Worm (Caenorhabditis elegans) whole organism, L2 larva: Measurements from ENCODE around the gene pqn-71.

ENCODE experiments used
- C34F6.9 ChIP-seq: fragments of 150-350 bp; optimal IDR thresholded peaks from 2 replicates; lab custom pipeline; 2014; ENCODE audit warnings: missing biosample characterization, missing genetic modification characterization
- F13H6.1 ChIP-seq: sonication (generic microtip); optimal IDR thresholded peaks from 2 replicates; lab custom pipeline; 2016; ENCODE audit warnings: missing genetic modification characterization, missing compliant biosample characterization
- R02D3.7 ChIP-seq: fragments of 150-350 bp; optimal IDR thresholded peaks from 2 replicates; lab custom pipeline; 2014; ENCODE audit warnings: missing biosample characterization, missing genetic modification characterization
- Y55F3AM.14 ChIP-seq: fragments of 200-800 bp; sonication (Bioruptor generic); optimal IDR thresholded peaks from 2 replicates; lab custom pipeline; 2018; ENCODE audit warnings: mild to moderate bottlenecking, missing genetic modification characterization, missing compliant biosample characterization
- ZK546.5 ChIP-seq: sonication (generic microtip); optimal IDR thresholded peaks from 2 replicates; lab custom pipeline; 2017; ENCODE audit warnings: missing biosample characterization, missing genetic modification characterization
- aly-2 ChIP-seq: fragments of 150-350 bp; optimal IDR thresholded peaks from 2 replicates; lab custom pipeline; 2014; ENCODE audit warnings: missing biosample characterization, missing genetic modification characterization
- ama-1 ChIP-seq: fragments of 150-350 bp; optimal IDR thresholded peaks from 2 replicates; lab custom pipeline; 2018; ENCODE audit warnings: inconsistent platforms
- blmp-1 ChIP-seq: sonication (generic microtip); optimal IDR thresholded peaks from 2 replicates; lab custom pipeline; 2017; ENCODE audit warnings: missing genetic modification characterization, mild to moderate bottlenecking, missing compliant biosample characterization, antibody characterized with exemption, moderate library complexity; ENCODE audit not compliant: insufficient read depth
- ceh-82 ChIP-seq: fragments of 150-350 bp; optimal IDR thresholded peaks from 2 replicates; lab custom pipeline; 2014; ENCODE audit warnings: missing biosample characterization, missing genetic modification characterization
- crh-2 ChIP-seq: sonication (generic microtip); optimal IDR thresholded peaks from 2 replicates; lab custom pipeline; 2017; ENCODE audit warnings: missing biosample characterization, missing genetic modification characterization
- dmd-4 ChIP-seq: sonication (generic microtip); optimal IDR thresholded peaks from 2 replicates; lab custom pipeline; 2017; ENCODE audit warnings: missing biosample characterization, missing genetic modification characterization
- egl-27 ChIP-seq: sonication (generic microtip); optimal IDR thresholded peaks from 3 replicates; lab custom pipeline; 2017; ENCODE audit warnings: missing biosample characterization, missing genetic modification reagents, missing genetic modification characterization
- elt-1 ChIP-seq: fragments of 150-350 bp; optimal IDR thresholded peaks from 2 replicates; lab custom pipeline; 2014; ENCODE audit warnings: missing biosample characterization, missing genetic modification characterization
- fos-1 ChIP-seq: fragments of 150-350 bp; optimal IDR thresholded peaks from 2 replicates; lab custom pipeline; 2014; ENCODE audit warnings: missing biosample characterization, missing genetic modification characterization
- gmeb-1 ChIP-seq: fragments of 150-350 bp; optimal IDR thresholded peaks from 2 replicates; lab custom pipeline; 2014; ENCODE audit warnings: missing biosample characterization, missing genetic modification characterization
- lin-39 ChIP-seq: fragments of 150-350 bp; optimal IDR thresholded peaks from 2 replicates; lab custom pipeline; 2014; ENCODE audit warnings: missing biosample characterization, missing genetic modification reagents, missing genetic modification characterization
- lsy-2 ChIP-seq, 2 experiments: fragments of 150-350 bp in 1 of 2; sonication (generic microtip) in 1 of 2; optimal IDR thresholded peaks; 2 replicates each; lab custom pipeline; 2014 to 2017; ENCODE audit warnings: missing biosample characterization in 2 of 2, missing genetic modification characterization in 2 of 2
- mab-5 ChIP-seq: fragments of 150-350 bp; optimal IDR thresholded peaks from 2 replicates; lab custom pipeline; 2014; ENCODE audit warnings: missing biosample characterization, missing genetic modification characterization
- mdl-1 ChIP-seq, 2 experiments: fragments of 150-350 bp in 1 of 2; sonication (generic microtip) in 1 of 2; optimal IDR thresholded peaks; 2 replicates each; lab custom pipeline; 2017; ENCODE audit warnings: missing biosample characterization in 2 of 2, missing genetic modification characterization in 2 of 2
- nhr-11 ChIP-seq: fragments of 150-350 bp; optimal IDR thresholded peaks from 2 replicates; lab custom pipeline; 2014; ENCODE audit warnings: missing biosample characterization, missing genetic modification characterization
- nhr-23 ChIP-seq: fragments of 150-350 bp; optimal IDR thresholded peaks from 2 replicates; lab custom pipeline; 2014; ENCODE audit warnings: missing biosample characterization, missing genetic modification reagents, missing genetic modification characterization
- nhr-6 ChIP-seq: fragments of 150-350 bp; optimal IDR thresholded peaks from 2 replicates; lab custom pipeline; 2014; ENCODE audit warnings: missing biosample characterization, missing genetic modification characterization
- peb-1 ChIP-seq: fragments of 150-350 bp; optimal IDR thresholded peaks from 2 replicates; lab custom pipeline; 2014; ENCODE audit warnings: missing biosample characterization, missing genetic modification characterization
- skn-1 ChIP-seq: sonication (generic microtip); optimal IDR thresholded peaks from 2 replicates; lab custom pipeline; 2017; ENCODE audit warnings: missing biosample characterization, missing genetic modification characterization
- sma-9 ChIP-seq, 2 experiments: fragments of 150-350 bp in 1 of 2; sonication (generic microtip) in 1 of 2; optimal IDR thresholded peaks; 2 replicates each; lab custom pipeline; 2014 to 2016; ENCODE audit warnings: missing genetic modification characterization in 2 of 2, mild to moderate bottlenecking in 1 of 2, missing biosample characterization in 1 of 2, missing compliant biosample characterization in 1 of 2, missing genetic modification reagents in 1 of 2, moderate library complexity in 1 of 2
- snpc-4 ChIP-seq: fragments of 150-350 bp; optimal IDR thresholded peaks from 2 replicates; lab custom pipeline; 2014; ENCODE audit warnings: missing biosample characterization, missing genetic modification characterization
- unc-39 ChIP-seq: fragments of 150-350 bp; optimal IDR thresholded peaks from 2 replicates; lab custom pipeline; 2014; ENCODE audit warnings: missing biosample characterization, missing genetic modification characterization
- unc-62 ChIP-seq: fragments of 150-350 bp; optimal IDR thresholded peaks from 2 replicates; lab custom pipeline; 2014; ENCODE audit warnings: missing biosample characterization, missing genetic modification reagents, missing genetic modification characterization
- zag-1 ChIP-seq: fragments of 150-350 bp; optimal IDR thresholded peaks from 2 replicates; lab custom pipeline; 2014; ENCODE audit warnings: missing biosample characterization, missing genetic modification characterization
- ztf-1 ChIP-seq: fragments of 200-800 bp; sonication (Bioruptor generic); conservative IDR thresholded peaks from 2 replicates; pipeline ENCODE4 v1.3.6; 2022; ENCODE audit warnings: missing genetic modification characterization, missing compliant biosample characterization
- ztf-4 ChIP-seq: fragments of 150-350 bp; optimal IDR thresholded peaks from 2 replicates; lab custom pipeline; 2014; ENCODE audit warnings: missing biosample characterization, missing genetic modification characterization

Gene pqn-71

ce11 chrV:15479107-15479506 lies 13.6 kb downstream of the pqn-71 start:
- TF ChIP-seq fos-1 (tag; lab: Kevin White, UChicago): peak; percentile 56
- TF ChIP-seq skn-1 (tag; lab: Kevin White, UChicago): no peak
- no peak for TF ChIP-seq snpc-4 (tag; lab: Kevin White, UChicago)
- TF ChIP-seq ama-1 (lab: Kevin White, UChicago): no peak
- no peak for TF ChIP-seq nhr-6 (tag; lab: Kevin White, UChicago)
- no peak for TF ChIP-seq zag-1 (tag; lab: Kevin White, UChicago)
- no peak for TF ChIP-seq ZK546.5 (tag; lab: Kevin White, UChicago)
- TF ChIP-seq mab-5: no peak
- no peak for TF ChIP-seq ztf-4 (tag; lab: Kevin White, UChicago)
- peak; percentile 15 for TF ChIP-seq sma-9 (GFP tag; optimal IDR thresholded peaks at IDR 0.05; lab: Kevin White, UChicago)
- TF ChIP-seq sma-9 (tag; optimal IDR thresholded peaks at IDR 0.05; lab: Kevin White, UChicago): no peak
- no peak for TF ChIP-seq Y55F3AM.14 (GFP tag; lab: Kevin White, UChicago)
- TF ChIP-seq egl-27 (tag; lab: Kevin White, UChicago): no peak
- no peak for TF ChIP-seq unc-62 (GFP tag; lab: Kevin White, UChicago)
- TF ChIP-seq C34F6.9 (tag; lab: Kevin White, UChicago): no peak
- TF ChIP-seq dmd-4 (tag; lab: Kevin White, UChicago): no peak
- no peak for TF ChIP-seq peb-1
- TF ChIP-seq F13H6.1 (tag; lab: Kevin White, UChicago): no peak

DNA sequence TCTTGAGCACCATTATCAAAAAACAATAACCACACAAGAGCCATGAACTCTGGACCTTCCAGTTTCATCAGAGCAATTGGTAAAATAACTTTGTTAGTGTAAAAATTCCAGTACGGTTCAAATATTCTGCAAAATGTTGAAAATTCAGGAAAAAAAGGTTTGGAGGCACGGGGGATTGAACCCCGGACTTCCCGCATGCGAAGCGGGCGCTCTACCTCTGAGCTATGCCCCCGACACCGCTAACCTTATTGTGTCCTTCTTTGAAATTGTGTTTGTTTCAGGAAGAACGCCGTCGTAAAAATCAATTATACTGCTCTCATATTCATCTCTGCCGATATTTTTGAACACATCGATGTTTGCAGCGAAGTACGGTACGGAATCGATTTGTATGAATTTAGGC lies 14.3 kb downstream of the pqn-71 start:
- TF ChIP-seq crh-2 (tag; lab: Kevin White, UChicago) (no peak), aly-2 (tag; lab: Kevin White, UChicago) (no peak), ztf-1 (GFP tag; lab: Robert Waterston, UW) (no peak), nhr-23 (tag; lab: Kevin White, UChicago) (no peak), peb-1 (no peak), lsy-2 (tag; optimal IDR thresholded peaks at IDR 0.05; lab: Kevin White, UChicago) (no peak), snpc-4 (tag; lab: Kevin White, UChicago) (no peak), mdl-1 (tag; optimal IDR thresholded peaks at IDR 0.05; lab: Kevin White, UChicago) (no peak), F13H6.1 (tag; lab: Kevin White, UChicago) (no peak), dmd-4 (tag; lab: Kevin White, UChicago) (no peak), nhr-11 (tag; lab: Kevin White, UChicago) (no peak), R02D3.7 (tag; lab: Kevin White, UChicago) (no peak), gmeb-1 (no peak)
- TF ChIP-seq, all 48 proteins: peak for 0

DNA sequence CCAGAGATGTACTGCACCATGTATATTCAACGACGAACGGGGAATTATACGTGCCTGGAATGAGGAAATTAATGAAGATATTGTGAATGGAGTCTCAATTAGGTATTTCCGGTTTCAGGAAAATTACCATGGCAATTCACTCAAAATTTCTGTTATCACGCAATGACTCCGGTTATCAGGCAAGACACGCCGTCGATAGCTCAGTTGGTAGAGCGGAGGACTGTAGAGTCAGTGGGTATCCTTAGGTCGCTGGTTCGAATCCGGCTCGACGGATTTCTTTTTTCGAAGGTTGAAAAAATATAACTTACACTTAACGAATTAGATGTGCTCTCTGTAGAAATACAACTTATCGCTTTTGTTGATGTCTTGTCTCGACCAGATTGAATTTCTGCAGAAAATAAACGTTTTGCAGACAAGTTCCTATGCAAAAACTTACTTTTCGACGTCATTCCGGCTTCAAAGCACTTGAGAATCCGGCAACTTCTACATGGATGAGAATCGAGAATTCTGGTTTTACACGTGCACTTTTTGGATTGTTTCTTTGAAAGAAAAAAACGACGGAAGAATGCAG lies 15.1 kb downstream of the pqn-71 start:
- TF ChIP-seq lin-39: no peak
- TF ChIP-seq dmd-4 (tag; lab: Kevin White, UChicago): no peak
- no peak for TF ChIP-seq unc-62 (GFP tag; lab: Kevin White, UChicago)
- no peak for TF ChIP-seq ztf-4 (tag; lab: Kevin White, UChicago)
- TF ChIP-seq nhr-6 (tag; lab: Kevin White, UChicago): no peak
- TF ChIP-seq mab-5: no peak
- TF ChIP-seq nhr-23 (tag; lab: Kevin White, UChicago): no peak
- TF ChIP-seq snpc-4 (tag; lab: Kevin White, UChicago): no peak
- TF ChIP-seq, all 48 proteins: peak for 0

DNA sequence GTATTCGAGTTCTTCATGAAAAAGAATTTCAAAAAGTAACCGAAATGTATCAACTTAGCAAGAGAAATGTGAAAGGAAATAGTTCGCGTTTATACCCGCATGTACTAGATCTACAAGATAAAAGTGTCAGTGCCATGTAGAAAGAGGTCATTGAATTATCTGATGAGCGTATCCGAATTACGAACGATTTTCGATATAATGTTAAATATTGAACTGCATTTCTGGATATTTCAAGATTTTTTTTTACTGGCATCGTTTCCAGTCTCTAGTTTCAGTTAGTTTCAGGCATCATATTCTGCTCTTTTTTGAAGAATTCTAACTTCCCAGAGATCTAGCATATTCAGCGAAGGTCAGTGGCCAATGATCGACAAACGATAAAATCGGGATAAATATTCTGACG lies 15.9 kb downstream of the pqn-71 start, which contains the start of gene nhr-150:
TSS of gene nhr-150 (minus strand) at position 92 of the 400 bp plus-strand sequence.
- peak; percentile 50 for TF ChIP-seq sma-9 (GFP tag; optimal IDR thresholded peaks at IDR 0.05; lab: Kevin White, UChicago)
- no peak for TF ChIP-seq sma-9 (tag; optimal IDR thresholded peaks at IDR 0.05; lab: Kevin White, UChicago)
- TF ChIP-seq ZK546.5 (tag; lab: Kevin White, UChicago): no peak

DNA sequence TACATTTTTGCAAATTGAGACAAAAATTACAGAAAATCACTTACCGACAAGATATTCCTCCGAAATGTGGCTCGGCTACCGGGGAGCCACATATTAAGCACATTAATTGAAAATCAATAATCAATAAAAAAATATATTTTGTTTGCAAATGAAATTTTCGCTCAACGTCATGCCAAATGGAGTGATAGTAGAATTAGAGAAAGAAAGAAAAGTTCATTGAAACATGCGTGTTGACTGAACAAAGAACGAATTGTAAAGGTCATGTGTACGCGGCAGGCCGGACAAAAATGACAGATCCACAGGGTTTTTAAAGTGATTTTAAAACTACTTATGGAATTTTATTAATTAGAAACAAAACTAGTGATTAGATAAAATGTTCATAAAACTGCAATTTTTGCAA lies 18.1 kb downstream of the pqn-71 start:
- peak; percentile 59 for TF ChIP-seq sma-9 (GFP tag; optimal IDR thresholded peaks at IDR 0.05; lab: Kevin White, UChicago)
- TF ChIP-seq sma-9 (tag; optimal IDR thresholded peaks at IDR 0.05; lab: Kevin White, UChicago): no peak
- no peak for TF ChIP-seq F13H6.1 (tag; lab: Kevin White, UChicago)
- no peak for TF ChIP-seq unc-39 (tag; lab: Kevin White, UChicago)
- no peak for TF ChIP-seq ceh-82 (tag; lab: Kevin White, UChicago)
- peak; percentile 15 for TF ChIP-seq fos-1 (tag; lab: Kevin White, UChicago)

DNA sequence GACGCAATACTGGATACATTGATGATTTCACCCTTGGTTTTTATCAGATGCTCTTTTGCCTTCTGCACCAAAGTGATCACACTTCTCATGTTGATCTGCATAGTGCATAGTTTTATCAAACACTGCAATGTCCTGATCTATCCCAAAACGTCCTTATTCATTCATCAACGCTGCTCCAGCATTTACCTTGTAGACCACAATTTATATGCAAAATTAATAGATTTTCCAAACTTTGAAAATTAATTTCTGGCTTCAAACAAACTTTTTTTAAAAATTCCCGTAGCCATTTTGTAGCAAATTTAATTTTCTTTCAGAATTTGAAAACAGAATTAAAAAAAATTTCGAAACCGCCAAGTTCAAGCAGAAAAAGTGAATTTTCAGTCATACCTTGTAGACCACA lies 19.1 kb downstream of the pqn-71 start, which contains the start of gene C06B8.3:
TSS of gene C06B8.3 (minus strand) at position 101 of the 400 bp plus-strand sequence.
- no peak for TF ChIP-seq blmp-1 (tag; lab: Kevin White, UChicago)
- no peak for TF ChIP-seq nhr-11 (tag; lab: Kevin White, UChicago)
- no peak for TF ChIP-seq elt-1 (tag; lab: Kevin White, UChicago)
